Fruit fly (Drosophila melanogaster) whole organism, prepupa: ENCODE results near the gene Patr-1.

Experiments used
- CG10669 ChIP-seq: fragments of 200-800 bp; sonication (Bioruptor generic); optimal IDR thresholded peaks from 3 replicates; lab custom pipeline; 2018; ENCODE audit warnings: missing biosample characterization, mild to moderate bottlenecking, missing genetic modification characterization, moderate library complexity
- CG11294 ChIP-seq: fragments of 200-800 bp; sonication (Bioruptor generic); IDR thresholded peaks from 2 replicates; pipeline ENCODE4 v1.3.6; 2022; ENCODE audit warnings: missing biosample characterization, missing genetic modification characterization
- CG11762 ChIP-seq: fragments of 200-800 bp; sonication (Bioruptor generic); optimal IDR thresholded peaks from 3 replicates; lab custom pipeline; 2016; ENCODE audit warnings: missing biosample characterization, missing genetic modification characterization; ENCODE audit not compliant: insufficient read depth
- CG11902 ChIP-seq: fragments of 200-800 bp; sonication (Bioruptor generic); optimal IDR thresholded peaks from 3 replicates; lab custom pipeline; 2016; ENCODE audit warnings: missing biosample characterization, missing genetic modification characterization
- CG15336 ChIP-seq: fragments of 200-800 bp; sonication (Bioruptor generic); IDR thresholded peaks from 2 replicates; pipeline ENCODE4 v1.3.6; 2022; ENCODE audit warnings: missing biosample characterization, missing genetic modification characterization
- CG16779 ChIP-seq: fragments of 200-800 bp; sonication (Bioruptor generic); optimal IDR thresholded peaks from 3 replicates; lab custom pipeline; 2017; ENCODE audit warnings: missing biosample characterization, mild to moderate bottlenecking, missing genetic modification characterization
- CG3032 ChIP-seq: fragments of 200-800 bp; optimal IDR thresholded peaks from 2 replicates; lab custom pipeline; 2019; ENCODE audit warnings: missing biosample characterization, mild to moderate bottlenecking, missing genetic modification characterization, moderate library complexity
- CG31627 ChIP-seq: fragments of 200-800 bp; sonication (Bioruptor generic); optimal IDR thresholded peaks from 3 replicates; lab custom pipeline; 2016; ENCODE audit warnings: missing biosample characterization, missing genetic modification characterization
- CG32006 ChIP-seq: fragments of 200-800 bp; sonication (Bioruptor generic); optimal IDR thresholded peaks from 3 replicates; lab custom pipeline; 2017; ENCODE audit warnings: missing biosample characterization, mild to moderate bottlenecking, missing genetic modification characterization
- CG34406 ChIP-seq: fragments of 200-800 bp; sonication (Bioruptor generic); optimal IDR thresholded peaks from 3 replicates; lab custom pipeline; 2016; ENCODE audit warnings: missing biosample characterization, missing genetic modification characterization
- CG4318 ChIP-seq: fragments of 200-800 bp; sonication (Bioruptor generic); optimal IDR thresholded peaks from 3 replicates; lab custom pipeline; 2017; ENCODE audit warnings: missing biosample characterization, mild to moderate bottlenecking, missing genetic modification characterization
- CG6163 ChIP-seq: fragments of 200-800 bp; sonication (Bioruptor generic); IDR thresholded peaks from 3 replicates; pipeline ENCODE4 v1.3.6; 2022; ENCODE audit warnings: missing biosample characterization, missing genetic modification characterization
- CG6792 ChIP-seq: fragments of 200-800 bp; sonication (Bioruptor generic); optimal IDR thresholded peaks from 3 replicates; lab custom pipeline; 2016; ENCODE audit warnings: missing biosample characterization, missing genetic modification characterization
- CG6808 ChIP-seq: fragments of 200-800 bp; sonication (Bioruptor generic); optimal IDR thresholded peaks from 3 replicates; lab custom pipeline; 2017; ENCODE audit warnings: missing biosample characterization, missing genetic modification characterization, mild to moderate bottlenecking, moderate library complexity, missing genetic modification reagents
- CG6854 ChIP-seq: fragments of 200-800 bp; sonication (Bioruptor generic); optimal IDR thresholded peaks from 2 replicates; lab custom pipeline; 2017; ENCODE audit warnings: missing biosample characterization, mild to moderate bottlenecking, missing genetic modification characterization
- CG8119 ChIP-seq: fragments of 200-800 bp; sonication (Bioruptor generic); IDR thresholded peaks from 3 replicates; pipeline ENCODE4 v1.3.6; 2022; ENCODE audit warnings: missing biosample characterization, missing genetic modification characterization
- CG8319 ChIP-seq: fragments of 200-800 bp; sonication (Bioruptor generic); optimal IDR thresholded peaks from 3 replicates; lab custom pipeline; 2016; ENCODE audit warnings: missing biosample characterization, missing genetic modification characterization
- CG9139 ChIP-seq: fragments of 200-800 bp; sonication (Bioruptor generic); optimal IDR thresholded peaks from 3 replicates; lab custom pipeline; 2017; ENCODE audit warnings: missing biosample characterization, mild to moderate bottlenecking, missing genetic modification characterization
- Eip75B ChIP-seq: fragments of 200-800 bp; sonication (Bioruptor generic); optimal IDR thresholded peaks from 3 replicates; lab custom pipeline; 2016; ENCODE audit warnings: missing biosample characterization, missing genetic modification characterization
- Eip93F ChIP-seq: fragments of 200-800 bp; sonication (Bioruptor generic); optimal IDR thresholded peaks from 2 replicates; lab custom pipeline; 2016; ENCODE audit warnings: missing biosample characterization, mild to moderate bottlenecking, missing genetic modification characterization
- Ets21C ChIP-seq: fragments of 200-800 bp; sonication (Bioruptor generic); optimal IDR thresholded peaks from 3 replicates; lab custom pipeline; 2016; ENCODE audit warnings: missing biosample characterization, missing genetic modification characterization
- Hr38 ChIP-seq: sonication (Bioruptor generic); optimal IDR thresholded peaks from 2 replicates; lab custom pipeline; 2016; ENCODE audit warnings: missing biosample characterization, missing genetic modification characterization
- Hr39 ChIP-seq: fragments of 200-800 bp; sonication (Bioruptor generic); optimal IDR thresholded peaks from 2 replicates; lab custom pipeline; 2016; ENCODE audit warnings: missing biosample characterization, missing genetic modification characterization
- Hr4 ChIP-seq: fragments of 200-800 bp; sonication (Bioruptor generic); optimal IDR thresholded peaks from 3 replicates; lab custom pipeline; 2016; ENCODE audit warnings: missing biosample characterization, missing genetic modification characterization
- Met ChIP-seq: fragments of 200-800 bp; sonication (Bioruptor generic); optimal IDR thresholded peaks from 3 replicates; lab custom pipeline; 2016; ENCODE audit warnings: missing biosample characterization, missing genetic modification characterization
- Smox ChIP-seq: fragments of 200-800 bp; sonication (Bioruptor generic); optimal IDR thresholded peaks from 3 replicates; lab custom pipeline; 2016; ENCODE audit warnings: missing biosample characterization, missing genetic modification characterization
- Sox102F ChIP-seq: fragments of 200-800 bp; sonication (Bioruptor generic); optimal IDR thresholded peaks from 2 replicates; lab custom pipeline; 2016; ENCODE audit warnings: missing biosample characterization, mild to moderate bottlenecking, missing genetic modification characterization
- achi ChIP-seq: fragments of 200-800 bp; sonication (Bioruptor generic); optimal IDR thresholded peaks from 3 replicates; lab custom pipeline; 2016; ENCODE audit warnings: missing biosample characterization, missing genetic modification characterization
- acj6 ChIP-seq: fragments of 200-800 bp; sonication (Bioruptor generic); optimal IDR thresholded peaks from 3 replicates; lab custom pipeline; 2016; ENCODE audit warnings: missing biosample characterization, missing genetic modification characterization
- esn ChIP-seq: fragments of 200-800 bp; sonication (Bioruptor generic); optimal IDR thresholded peaks from 2 replicates; lab custom pipeline; 2016; ENCODE audit warnings: missing biosample characterization, mild to moderate bottlenecking, missing genetic modification characterization, moderate library complexity
- fkh ChIP-seq: fragments of 200-800 bp; sonication (Bioruptor generic); optimal IDR thresholded peaks from 3 replicates; lab custom pipeline; 2017; ENCODE audit warnings: missing biosample characterization, mild to moderate bottlenecking, missing genetic modification characterization, moderate library complexity
- pdm3 ChIP-seq: fragments of 200-800 bp; sonication (Bioruptor generic); optimal IDR thresholded peaks from 3 replicates; lab custom pipeline; 2016; ENCODE audit warnings: missing biosample characterization, missing genetic modification characterization
- salr ChIP-seq, 2 experiments: fragments of 200-800 bp; sonication (Bioruptor generic); optimal IDR thresholded peaks; 3 replicates each; lab custom pipeline; 2016 to 2018; ENCODE audit warnings: missing biosample characterization in 2 of 2, missing genetic modification characterization in 2 of 2, mild to moderate bottlenecking in 1 of 2
- topi ChIP-seq: fragments of 200-800 bp; sonication (Bioruptor generic); optimal IDR thresholded peaks from 3 replicates; lab custom pipeline; 2016; ENCODE audit warnings: missing biosample characterization, missing genetic modification characterization
- vri ChIP-seq: fragments of 200-800 bp; sonication (Bioruptor generic); optimal IDR thresholded peaks from 3 replicates; lab custom pipeline; 2016; ENCODE audit warnings: missing biosample characterization, mild to moderate bottlenecking, missing genetic modification characterization

Gene Patr-1

dm6 chr3R:17081359-17081935 is 38.1 kb downstream of the Patr-1 start (continued):
- TF ChIP-seq CG15336 (peak; percentile 92), Sox102F (no peak), Smox (GFP tag; lab: Kevin White, UChicago) (no peak), acj6 (GFP tag; lab: Kevin White, UChicago) (peak; percentile 74), CG32006 (peak; percentile 94), CG16779 (tag; lab: Kevin White, UChicago) (no peak), CG6792 (peak; percentile 41), achi (GFP tag; lab: Kevin White, UChicago) (no peak), vri (GFP tag; lab: Kevin White, UChicago) (no peak), CG11294 (GFP tag; lab: Robert Waterston, UW) (peak; percentile 78), CG31627 (GFP tag; lab: Kevin White, UChicago) (no peak), CG10669 (GFP tag; lab: Kevin White, UChicago) (no peak), CG6163 (GFP tag; lab: Robert Waterston, UW) (peak; percentile 40; the same call in 1 of the 3 replicates), CG11762 (GFP tag; lab: Kevin White, UChicago) (peak; percentile 61), CG34406 (GFP tag; lab: Kevin White, UChicago) (peak; percentile 58), esn (GFP tag; lab: Kevin White, UChicago) (peak; percentile 53), CG8119 (GFP tag; lab: Robert Waterston, UW) (peak; percentile 92), CG4318 (no peak), Hr39 (GFP tag; lab: Kevin White, UChicago) (no peak), Eip93F (GFP tag; lab: Kevin White, UChicago) (no peak), CG8319 (GFP tag; lab: Kevin White, UChicago) (no peak)

DNA sequence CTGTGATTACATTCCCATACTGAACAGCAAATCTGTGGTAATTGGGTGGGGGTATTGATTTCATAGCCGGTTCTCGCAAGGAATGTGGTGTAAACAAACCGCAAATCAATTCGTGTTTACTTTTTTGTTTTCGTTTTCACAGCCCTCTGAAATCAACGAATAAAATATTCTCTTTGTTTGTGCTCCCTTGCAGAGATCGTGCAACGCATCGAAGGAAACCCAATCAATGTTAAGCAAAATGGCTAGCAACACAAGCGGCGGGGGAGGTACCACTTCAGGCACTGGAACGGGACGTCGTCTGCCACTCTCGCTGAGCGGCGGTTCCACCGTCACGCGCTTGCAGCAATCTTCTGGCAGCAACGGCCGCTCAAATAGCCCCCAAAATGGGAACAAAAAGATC is 39.1 kb downstream of the Patr-1 start:
- no peak for TF ChIP-seq CG11902 (GFP tag; lab: Kevin White, UChicago)
- TF ChIP-seq fkh: peak; percentile 26
- TF ChIP-seq salr (GFP tag; optimal IDR thresholded peaks at IDR 0.05; lab: Kevin White, UChicago): no peak
- TF ChIP-seq CG6163 (GFP tag; lab: Robert Waterston, UW): no peak
- no peak for TF ChIP-seq pdm3 (GFP tag; lab: Kevin White, UChicago)
- TF ChIP-seq CG16779 (tag; lab: Kevin White, UChicago): no peak

DNA sequence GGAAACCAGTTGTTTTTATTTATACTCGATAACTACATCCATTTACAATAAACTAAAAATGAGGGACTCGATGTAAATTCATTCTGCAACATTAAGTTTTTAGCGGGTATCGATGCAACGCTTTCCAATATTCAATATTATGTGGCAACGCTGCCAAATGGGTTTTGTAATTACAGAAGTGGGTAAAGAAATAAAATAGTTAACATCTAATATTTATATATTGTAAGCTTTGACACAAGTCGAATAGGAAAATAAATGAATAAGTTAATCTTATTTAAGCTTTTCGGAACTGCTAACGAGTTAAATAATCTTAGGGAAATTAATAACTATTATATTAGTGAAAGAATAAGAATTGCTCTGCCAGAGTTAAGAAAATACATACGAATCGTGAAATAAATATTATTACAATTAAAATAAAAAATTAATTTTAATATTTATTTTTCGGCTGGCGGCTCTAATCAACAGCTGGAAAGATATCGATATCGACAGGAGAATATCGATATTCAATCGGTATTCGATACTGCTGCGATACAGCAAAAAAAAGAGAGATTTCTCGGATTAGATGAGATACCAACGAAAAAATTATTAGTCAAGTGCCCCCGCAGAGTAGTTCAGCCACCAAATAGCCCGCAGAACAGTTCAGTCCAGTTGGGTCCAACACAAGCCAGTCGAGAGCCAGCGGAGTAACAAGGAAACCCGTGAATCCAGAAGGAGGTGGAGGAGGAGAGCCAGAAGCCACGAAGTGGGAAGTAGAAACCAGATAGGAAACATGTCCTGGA is 41.9 kb downstream of the Patr-1 start, which contains the start of gene GckIII:
GckIII (plus strand) TSS at position 485 of the 779 bp plus-strand sequence.
- no peak for TF ChIP-seq CG15336
- TF ChIP-seq Eip93F (GFP tag; lab: Kevin White, UChicago): peak; percentile 16
- TF ChIP-seq CG6854: no peak
- TF ChIP-seq Met (GFP tag; lab: Kevin White, UChicago): no peak
- no peak for TF ChIP-seq Ets21C (GFP tag; lab: Kevin White, UChicago)
- TF ChIP-seq topi (GFP tag; lab: Kevin White, UChicago): no peak
- no peak for TF ChIP-seq vri (GFP tag; lab: Kevin White, UChicago)
- peak; percentile 44 for TF ChIP-seq CG6808 (GFP tag; lab: Kevin White, UChicago)
- no peak for TF ChIP-seq Hr4 (GFP tag; lab: Kevin White, UChicago)
- no peak for TF ChIP-seq CG10669 (GFP tag; lab: Kevin White, UChicago)

DNA sequence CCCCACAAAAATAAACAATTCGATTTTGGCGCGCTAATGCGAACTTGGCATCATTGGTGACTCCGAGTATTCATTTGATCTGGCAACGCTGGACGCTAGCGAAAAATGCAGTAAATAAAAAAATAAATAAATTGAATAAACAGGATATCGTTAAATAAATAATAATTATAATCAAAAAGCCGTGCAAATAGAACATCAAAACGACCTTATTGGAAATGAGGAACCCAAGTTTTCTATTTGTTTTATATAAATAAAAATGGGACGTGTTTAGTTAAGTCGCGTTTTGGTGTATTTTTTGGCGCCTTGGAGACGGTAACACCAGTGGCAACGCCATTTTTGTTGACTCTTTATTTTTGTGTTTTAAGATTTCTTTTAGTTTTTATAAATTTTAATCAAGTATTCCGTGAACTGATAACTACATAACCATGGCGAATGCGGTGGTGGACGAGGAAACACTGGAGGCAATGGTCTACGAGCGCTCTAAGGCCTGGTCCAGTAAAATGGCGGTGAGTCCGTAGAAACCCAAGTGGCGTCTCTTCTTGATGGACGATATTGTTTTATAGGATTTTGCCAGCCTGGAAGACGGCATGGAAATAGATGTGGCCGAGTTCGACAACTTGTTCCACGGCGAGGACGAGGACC is 44.7 kb downstream of the Patr-1 start, which contains the start of gene cal1:
cal1 (plus strand) TSS at position 304 of the 642 bp plus-strand sequence.
- TF ChIP-seq fkh: peak; percentile 94
- TF ChIP-seq CG6808 (GFP tag; lab: Kevin White, UChicago): peak; percentile 100
- no peak for TF ChIP-seq Hr38
- TF ChIP-seq Eip75B (GFP tag; lab: Kevin White, UChicago): no peak
- TF ChIP-seq CG9139 (GFP tag; lab: Kevin White, UChicago): no peak
- no peak for TF ChIP-seq CG3032 (tag; lab: Kevin White, UChicago)
- no peak for TF ChIP-seq Hr4 (GFP tag; lab: Kevin White, UChicago)
